Worm (Caenorhabditis elegans) whole organism, mixed stage, embryonic: ENCODE results near the gene dyla-1.

ENCODE experiments used
- blmp-1 ChIP-seq: fragments of 150-350 bp; optimal IDR thresholded peaks from 2 replicates; lab custom pipeline; 2014; ENCODE audit warnings: missing biosample characterization, missing genetic modification characterization
- elt-3 ChIP-seq: fragments of 150-350 bp; optimal IDR thresholded peaks from 2 replicates; lab custom pipeline; 2014; ENCODE audit warnings: missing biosample characterization, missing genetic modification characterization
- lin-13 ChIP-seq: fragments of 150-350 bp; optimal IDR thresholded peaks from 2 replicates; lab custom pipeline; 2014; ENCODE audit warnings: missing biosample characterization, missing genetic modification characterization
- lin-32 ChIP-seq: fragments of 200-800 bp; sonication (Bioruptor generic); optimal IDR thresholded peaks from 2 replicates; lab custom pipeline; 2018; ENCODE audit warnings: mild to moderate bottlenecking, missing genetic modification characterization, missing compliant biosample characterization
- mls-2 ChIP-seq: sonication (generic microtip); optimal IDR thresholded peaks from 2 replicates; lab custom pipeline; 2016; ENCODE audit warnings: mild to moderate bottlenecking, missing genetic modification characterization, moderate library complexity, missing compliant biosample characterization
- nhr-2 ChIP-seq: fragments of 150-350 bp; optimal IDR thresholded peaks from 2 replicates; lab custom pipeline; 2014; ENCODE audit warnings: missing biosample characterization, missing genetic modification characterization
- pha-4 ChIP-seq: fragments of 150-350 bp; optimal IDR thresholded peaks from 2 replicates; lab custom pipeline; 2018; ENCODE audit warnings: missing biosample characterization, missing genetic modification reagents, missing genetic modification characterization
- snpc-4 ChIP-seq: fragments of 150-350 bp; optimal IDR thresholded peaks from 2 replicates; lab custom pipeline; 2014; ENCODE audit warnings: missing biosample characterization, missing genetic modification characterization
- unc-39 ChIP-seq: fragments of 150-350 bp; optimal IDR thresholded peaks from 2 replicates; lab custom pipeline; 2014; ENCODE audit warnings: missing biosample characterization, missing genetic modification characterization
- ztf-11 ChIP-seq: fragments of 150-350 bp; optimal IDR thresholded peaks from 2 replicates; lab custom pipeline; 2014; ENCODE audit warnings: missing biosample characterization, missing genetic modification characterization

- no peak for TF ChIP-seq mls-2 (tag; lab: Kevin White, UChicago)
- no peak for TF ChIP-seq ztf-11
- no peak for TF ChIP-seq elt-3 (tag; lab: Kevin White, UChicago)
- no peak for TF ChIP-seq lin-32 (GFP tag; lab: Kevin White, UChicago)
- no peak for TF ChIP-seq blmp-1
- TF ChIP-seq lin-13, result no peak
- TF ChIP-seq snpc-4 (tag; lab: Kevin White, UChicago), result no peak
- TF ChIP-seq unc-39 (tag; lab: Kevin White, UChicago), result no peak
- TF ChIP-seq pha-4 (tag; lab: Kevin White, UChicago), result no peak
- TF ChIP-seq nhr-2, result no peak
Observed at ce11 chrX:16795978-16796377, 44.9 kb upstream of the dyla-1 start, which contains the start of gene aak-2.
